Fruit fly (Drosophila melanogaster) whole organism, wandering third instar larva: ENCODE results near the gene CG8036.

Source experiments
- Abd-B ChIP-seq: fragments of >200 bp; optimal IDR thresholded peaks from 2 replicates; lab custom pipeline; 2017; ENCODE audit warnings: missing biosample characterization, missing genetic modification characterization
- CG32264 ChIP-seq: fragments of 200-800 bp; sonication (Bioruptor generic); optimal IDR thresholded peaks from 2 replicates; lab custom pipeline; 2016; ENCODE audit warnings: missing biosample characterization, missing genetic modification characterization
- CG9705 ChIP-seq: fragments of 200-800 bp; sonication (Bioruptor generic); optimal IDR thresholded peaks from 2 replicates; lab custom pipeline; 2018; ENCODE audit warnings: missing biosample characterization, mild to moderate bottlenecking, missing genetic modification characterization
- GATAd ChIP-seq: sonication (Bioruptor generic); optimal IDR thresholded peaks from 2 replicates; lab custom pipeline; 2016; ENCODE audit warnings: missing biosample characterization, missing genetic modification characterization
- Myc ChIP-seq: fragments of >200 bp; optimal IDR thresholded peaks from 2 replicates; lab custom pipeline; 2017
- Rel ChIP-seq, 2 experiments: fragments of 200-800 bp; sonication (Bioruptor generic) in 1 of 2; optimal IDR thresholded peaks; 2 replicates in 1 of 2; 3 replicates in 1 of 2; lab custom pipeline; 2016 to 2019; ENCODE audit warnings: mild to moderate bottlenecking in 2 of 2, missing biosample characterization in 2 of 2, missing genetic modification characterization in 2 of 2, moderate library complexity in 1 of 2
- Sp1 ChIP-seq: fragments of 200-800 bp; sonication (Bioruptor generic); optimal IDR thresholded peaks from 3 replicates; lab custom pipeline; 2019; ENCODE audit warnings: missing biosample characterization, mild to moderate bottlenecking, missing genetic modification characterization, moderate library complexity
- Vsx2 ChIP-seq: fragments of 200-300, 225-300 bp; sonication (Bioruptor generic); optimal IDR thresholded peaks from 2 replicates; lab custom pipeline; 2018; ENCODE audit warnings: missing biosample characterization, missing genetic modification characterization; ENCODE audit not compliant: partially characterized antibody
- br ChIP-seq: fragments of 200-800 bp; sonication (Bioruptor generic); optimal IDR thresholded peaks from 2 replicates; lab custom pipeline; 2016; ENCODE audit warnings: missing biosample characterization, missing genetic modification characterization
- fru ChIP-seq: fragments of 200-800 bp; sonication (Bioruptor generic); optimal IDR thresholded peaks from 3 replicates; lab custom pipeline; 2016; ENCODE audit warnings: missing biosample characterization, mild to moderate bottlenecking, missing genetic modification characterization
- lola ChIP-seq: fragments of >200 bp; optimal IDR thresholded peaks from 2 replicates; lab custom pipeline; 2017; ENCODE audit warnings: missing biosample characterization, missing genetic modification characterization
- psq ChIP-seq: fragments of 200-800 bp; sonication (Bioruptor generic); optimal IDR thresholded peaks from 3 replicates; lab custom pipeline; 2017; ENCODE audit warnings: missing biosample characterization, mild to moderate bottlenecking, missing genetic modification characterization, moderate library complexity
- sage ChIP-seq: fragments of 200-800 bp; sonication (Bioruptor generic); optimal IDR thresholded peaks from 2 replicates; lab custom pipeline; 2016; ENCODE audit warnings: missing biosample characterization, mild to moderate bottlenecking, missing genetic modification characterization
- usp ChIP-seq: fragments of >200 bp; optimal IDR thresholded peaks from 2 replicates; lab custom pipeline; 2017; ENCODE audit warnings: missing biosample characterization, missing genetic modification characterization

DNA sequence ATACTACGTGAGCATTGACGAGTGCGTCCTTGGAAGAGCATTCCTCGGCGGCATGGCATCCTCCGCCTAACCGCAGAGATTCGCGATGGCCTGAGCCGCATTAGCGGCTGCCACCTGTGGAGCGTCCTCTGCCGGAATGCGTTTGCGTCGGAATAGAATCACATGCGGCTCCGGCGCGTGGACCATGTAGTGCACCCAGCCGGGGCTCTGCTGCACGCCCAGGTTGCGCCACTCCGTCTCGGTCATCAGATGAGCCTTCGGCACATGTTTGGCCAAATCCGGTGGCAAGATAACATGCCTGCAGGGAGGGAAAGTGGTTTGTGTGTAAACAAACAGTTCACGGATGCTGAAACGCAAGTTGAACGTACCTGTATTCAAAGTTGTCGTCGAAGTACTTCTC is 47.7 kb downstream of the CG8036 start:
- TF ChIP-seq CG9705 (GFP tag; lab: Kevin White, UChicago) (no peak), lola (GFP tag; lab: Kevin White, UChicago) (no peak), usp (no peak), psq (GFP tag; lab: Kevin White, UChicago) (no peak), Vsx2 (GFP tag; lab: Kevin White, UChicago) (no peak), CG32264 (no peak), Rel (GFP tag; optimal IDR thresholded peaks at IDR 0.05; lab: Kevin White, UChicago) (no peak), Rel (tag; optimal IDR thresholded peaks at IDR 0.05; lab: Kevin White, UChicago) (no peak), Sp1 (no peak), Abd-B (GFP tag; lab: Kevin White, UChicago) (no peak), sage (GFP tag; lab: Kevin White, UChicago) (no peak), GATAd (GFP tag; lab: Kevin White, UChicago) (no peak), fru (GFP tag; lab: Kevin White, UChicago) (no peak), br (no peak), Myc (lab: Kevin White, UChicago) (no peak)
